Worm (Caenorhabditis elegans) whole organism, L3 larva: ENCODE data around the gene C17H12.8.

ENCODE experiments used
- ZK546.5 ChIP-seq: sonication (generic microtip); optimal IDR thresholded peaks from 2 replicates; lab custom pipeline; 2017; ENCODE audit warnings: missing biosample characterization, missing genetic modification characterization
- aly-2 ChIP-seq: fragments of 150-350 bp; optimal IDR thresholded peaks from 2 replicates; lab custom pipeline; 2014; ENCODE audit warnings: missing biosample characterization, missing genetic modification characterization
- ama-1 ChIP-seq: fragments of 150-350 bp; optimal IDR thresholded peaks from 2 replicates; lab custom pipeline; 2018
- ceh-28 ChIP-seq: fragments of 150-350 bp; optimal IDR thresholded peaks from 2 replicates; lab custom pipeline; 2014; ENCODE audit warnings: missing biosample characterization, missing genetic modification reagents, missing genetic modification characterization
- ceh-82 ChIP-seq: fragments of 150-350 bp; optimal IDR thresholded peaks from 2 replicates; lab custom pipeline; 2014; ENCODE audit warnings: missing biosample characterization, missing genetic modification characterization
- ceh-9 ChIP-seq: sonication (generic microtip); optimal IDR thresholded peaks from 2 replicates; lab custom pipeline; 2018; ENCODE audit warnings: missing biosample characterization, missing genetic modification characterization
- egl-27 ChIP-seq: sonication (generic microtip); optimal IDR thresholded peaks from 4 replicates; lab custom pipeline; 2017; ENCODE audit warnings: missing biosample characterization, missing genetic modification reagents, missing genetic modification characterization
- egl-5 ChIP-seq: fragments of 150-350 bp; optimal IDR thresholded peaks from 2 replicates; lab custom pipeline; 2017; ENCODE audit warnings: missing biosample characterization, missing genetic modification reagents, missing genetic modification characterization, inconsistent platforms
- elt-1 ChIP-seq: fragments of 150-350 bp; optimal IDR thresholded peaks from 2 replicates; lab custom pipeline; 2014; ENCODE audit warnings: missing biosample characterization, missing genetic modification characterization
- elt-2 ChIP-seq: sonication (generic microtip); optimal IDR thresholded peaks from 2 replicates; lab custom pipeline; 2016; ENCODE audit warnings: missing genetic modification reagents, mild to moderate bottlenecking, missing genetic modification characterization, missing compliant biosample characterization
- elt-3 ChIP-seq, 3 experiments: fragments of 150-350 bp in 1 of 3; sonication (generic microtip) in 2 of 3; optimal IDR thresholded peaks; 2 replicates in 2 of 3; 4 replicates in 1 of 3; lab custom pipeline; 2014 to 2017; ENCODE audit warnings: missing biosample characterization in 3 of 3, missing genetic modification characterization in 3 of 3
- eor-1 ChIP-seq, 2 experiments: fragments of 150-350 bp; optimal IDR thresholded peaks; 2 replicates each; lab custom pipeline; 2014 to 2018; ENCODE audit warnings: missing biosample characterization in 2 of 2, missing genetic modification characterization in 2 of 2
- fkh-10 ChIP-seq: sonication (generic microtip); optimal IDR thresholded peaks from 2 replicates; lab custom pipeline; 2017; ENCODE audit warnings: missing biosample characterization, missing genetic modification reagents, missing genetic modification characterization
- fkh-2 ChIP-seq: fragments of 150-350 bp; optimal IDR thresholded peaks from 2 replicates; lab custom pipeline; 2014; ENCODE audit warnings: missing biosample characterization, missing genetic modification reagents, missing genetic modification characterization
- hmg-11 ChIP-seq: sonication (generic microtip); optimal IDR thresholded peaks from 2 replicates; lab custom pipeline; 2016; ENCODE audit warnings: missing genetic modification characterization, missing compliant biosample characterization
- jun-1 ChIP-seq: fragments of 150-350 bp; optimal IDR thresholded peaks from 2 replicates; lab custom pipeline; 2014; ENCODE audit warnings: missing biosample characterization, missing genetic modification reagents, missing genetic modification characterization
- lin-15B ChIP-seq: fragments of 150-350 bp; optimal IDR thresholded peaks from 2 replicates; lab custom pipeline; 2014; ENCODE audit warnings: missing biosample characterization, missing genetic modification characterization
- lin-39 ChIP-seq: fragments of 150-350 bp; optimal IDR thresholded peaks from 2 replicates; lab custom pipeline; 2018; ENCODE audit warnings: missing biosample characterization, missing genetic modification reagents, missing genetic modification characterization
- lsy-12 ChIP-seq: sonication (generic microtip); optimal IDR thresholded peaks from 2 replicates; lab custom pipeline; 2016; ENCODE audit warnings: mild to moderate bottlenecking, missing genetic modification characterization, missing compliant biosample characterization
- mdl-1 ChIP-seq: fragments of 150-350 bp; optimal IDR thresholded peaks from 2 replicates; lab custom pipeline; 2014; ENCODE audit warnings: missing biosample characterization, missing genetic modification characterization
- nfya-1 ChIP-seq: sonication (generic microtip); optimal IDR thresholded peaks from 2 replicates; lab custom pipeline; 2017; ENCODE audit warnings: missing genetic modification characterization, mild to moderate bottlenecking, missing compliant biosample characterization, antibody characterized with exemption, moderate library complexity; ENCODE audit not compliant: insufficient read depth
- nhr-12 ChIP-seq: fragments of 150-350 bp; optimal IDR thresholded peaks from 2 replicates; lab custom pipeline; 2014; ENCODE audit warnings: missing biosample characterization, missing genetic modification characterization
- nhr-23 ChIP-seq: fragments of 150-350 bp; optimal IDR thresholded peaks from 2 replicates; lab custom pipeline; 2014; ENCODE audit warnings: missing biosample characterization, missing genetic modification reagents, missing genetic modification characterization
- nhr-237 ChIP-seq: fragments of 150-350 bp; optimal IDR thresholded peaks from 2 replicates; lab custom pipeline; 2014; ENCODE audit warnings: missing biosample characterization, missing genetic modification characterization
- nhr-25 ChIP-seq: sonication (generic microtip); optimal IDR thresholded peaks from 2 replicates; lab custom pipeline; 2017; ENCODE audit warnings: missing biosample characterization, missing genetic modification characterization
- nhr-28 ChIP-seq: fragments of 150-350 bp; optimal IDR thresholded peaks from 2 replicates; lab custom pipeline; 2014; ENCODE audit warnings: missing biosample characterization, missing genetic modification characterization
- nhr-67 ChIP-seq: fragments of 150-350 bp; optimal IDR thresholded peaks from 2 replicates; lab custom pipeline; 2014; ENCODE audit warnings: missing biosample characterization, missing genetic modification characterization
- nhr-76 ChIP-seq: fragments of 150-350 bp; sonication (generic microtip); optimal IDR thresholded peaks from 5 replicates; lab custom pipeline; 2014; ENCODE audit warnings: missing biosample characterization, missing genetic modification characterization
- nhr-77 ChIP-seq: fragments of 150-350 bp; optimal IDR thresholded peaks from 2 replicates; lab custom pipeline; 2014; ENCODE audit warnings: missing biosample characterization, missing genetic modification characterization
- pha-4 ChIP-seq: fragments of 150-350 bp; optimal IDR thresholded peaks from 2 replicates; lab custom pipeline; 2014; ENCODE audit warnings: missing biosample characterization, missing genetic modification reagents, missing genetic modification characterization
- pqm-1 ChIP-seq: fragments of 150-350 bp; optimal IDR thresholded peaks from 2 replicates; lab custom pipeline; 2017; ENCODE audit warnings: missing biosample characterization, missing genetic modification characterization, inconsistent platforms
- skn-1 ChIP-seq: fragments of 150-350 bp; optimal IDR thresholded peaks from 2 replicates; lab custom pipeline; 2014; ENCODE audit warnings: missing biosample characterization, missing genetic modification characterization
- snpc-4 ChIP-seq: fragments of 150-350 bp; optimal IDR thresholded peaks from 2 replicates; lab custom pipeline; 2014; ENCODE audit warnings: missing biosample characterization, missing genetic modification characterization
- tbx-2 ChIP-seq: sonication (generic microtip); optimal IDR thresholded peaks from 2 replicates; lab custom pipeline; 2016; ENCODE audit warnings: mild to moderate bottlenecking, missing genetic modification characterization, missing compliant biosample characterization
- unc-39 ChIP-seq: sonication (generic microtip); optimal IDR thresholded peaks from 4 replicates; lab custom pipeline; 2017; ENCODE audit warnings: missing biosample characterization, missing genetic modification characterization
- unc-62 ChIP-seq: fragments of 150-350 bp; sonication (generic microtip); optimal IDR thresholded peaks from 4 replicates; lab custom pipeline; 2014; ENCODE audit warnings: missing biosample characterization, missing genetic modification reagents, missing genetic modification characterization
- zag-1 ChIP-seq: fragments of 150-350 bp; optimal IDR thresholded peaks from 2 replicates; lab custom pipeline; 2014; ENCODE audit warnings: missing biosample characterization, missing genetic modification characterization
- ztf-11 ChIP-seq: fragments of 150-350 bp; optimal IDR thresholded peaks from 2 replicates; lab custom pipeline; 2014; ENCODE audit warnings: missing biosample characterization, missing genetic modification characterization
- ztf-4 ChIP-seq: fragments of 150-350 bp; optimal IDR thresholded peaks from 2 replicates; lab custom pipeline; 2014; ENCODE audit warnings: missing biosample characterization, missing genetic modification characterization

The C17H12.8 gene

ce11 chrIV:6818369-6818768 is at the start of gene C17H12.8:
C17H12.8 (plus strand) TSS chrIV:6818703.
- TF ChIP-seq tbx-2 (tag; lab: Kevin White, UChicago) (no peak), ztf-11 (tag; lab: Kevin White, UChicago) (no peak), ama-1 (no peak), lin-39 (tag; lab: Kevin White, UChicago) (no peak), skn-1 (tag; lab: Kevin White, UChicago) (no peak), nhr-77 (tag; lab: Kevin White, UChicago) (no peak), nhr-237 (tag; lab: Kevin White, UChicago) (no peak), lin-15B (tag; lab: Kevin White, UChicago) (no peak), egl-5 (no peak), fkh-10 (GFP tag; lab: Kevin White, UChicago) (no peak), elt-3 (tag; optimal IDR thresholded peaks at IDR 0.05; lab: Kevin White, UChicago) (no peak), zag-1 (no peak), pqm-1 (tag; lab: Kevin White, UChicago) (peak; percentile 55), elt-2 (tag; lab: Kevin White, UChicago) (peak; percentile 86), eor-1 (tag; optimal IDR thresholded peaks at IDR 0.05; lab: Kevin White, UChicago) (no peak), aly-2 (no peak)

DNA sequence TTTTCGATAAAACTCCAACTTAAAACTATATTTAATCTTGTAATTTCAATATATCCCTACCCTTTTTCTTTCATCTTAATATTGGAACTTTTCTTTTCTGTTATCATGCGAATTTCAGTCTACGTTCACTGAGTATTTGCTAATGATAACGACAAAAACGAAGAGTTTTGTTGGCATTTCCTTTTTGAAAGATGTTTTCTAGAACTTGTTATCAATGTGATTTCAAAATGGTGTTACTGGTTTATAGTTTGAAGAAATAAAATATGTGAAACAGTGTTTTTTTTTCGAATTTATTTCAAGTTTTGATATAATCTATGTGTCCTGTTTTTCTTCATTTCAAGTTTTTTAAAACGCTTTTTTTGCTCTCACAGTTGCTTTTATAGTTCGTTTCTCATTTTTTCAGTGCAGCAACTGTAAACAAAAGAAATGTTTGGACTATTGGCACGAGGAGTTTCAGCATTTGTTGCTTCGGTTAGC is 48.1 kb upstream of the C17H12.8 start, which contains the start of gene anat-1:
Gene anat-1, plus strand, starts transcription at position 427 of the 477 bp plus-strand sequence.
- TF ChIP-seq hmg-11 (tag; lab: Kevin White, UChicago) (no peak), elt-2 (tag; lab: Kevin White, UChicago) (peak; percentile 51)

DNA sequence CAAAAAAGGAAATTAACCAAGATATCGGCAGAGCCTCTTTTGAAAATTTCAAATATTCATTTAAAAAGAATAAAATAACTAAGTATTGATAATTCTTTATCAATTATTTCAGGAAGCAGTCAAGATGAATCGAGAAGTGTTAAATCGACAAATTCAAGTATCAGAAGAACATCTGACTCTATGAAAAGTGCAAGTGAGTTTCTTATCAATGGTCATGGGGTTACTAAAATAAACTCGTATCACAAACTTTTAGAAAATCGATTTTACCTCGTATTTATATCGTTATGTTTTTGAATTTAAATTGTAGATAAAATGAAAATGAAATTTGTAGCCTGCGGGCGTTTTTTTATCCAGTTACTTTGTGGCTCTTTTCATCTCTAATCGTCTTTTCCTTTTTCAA is 46.9 kb upstream of the C17H12.8 start:
- no peak for TF ChIP-seq hmg-11 (tag; lab: Kevin White, UChicago)
- TF ChIP-seq fkh-2 (tag; lab: Kevin White, UChicago), result no peak
- no peak for TF ChIP-seq nhr-77 (tag; lab: Kevin White, UChicago)
- no peak for TF ChIP-seq jun-1 (tag; lab: Kevin White, UChicago)
- peak; percentile 67 for TF ChIP-seq elt-2 (tag; lab: Kevin White, UChicago)
- TF ChIP-seq pqm-1 (tag; lab: Kevin White, UChicago), result peak; percentile 77
- peak; percentile 45 for TF ChIP-seq pha-4 (tag; lab: Kevin White, UChicago)
- no peak for TF ChIP-seq nhr-67 (tag; lab: Kevin White, UChicago)
- no peak for TF ChIP-seq snpc-4
- no peak for TF ChIP-seq elt-1 (tag; lab: Kevin White, UChicago)
- no peak for TF ChIP-seq lsy-12 (tag; lab: Kevin White, UChicago)
- no peak for TF ChIP-seq eor-1 (tag; optimal IDR thresholded peaks at IDR 0.05; lab: Kevin White, UChicago)
- no peak for TF ChIP-seq ama-1
- no peak for TF ChIP-seq lin-39 (tag; lab: Kevin White, UChicago)
- TF ChIP-seq unc-39 (tag; lab: Kevin White, UChicago), result no peak
- TF ChIP-seq ceh-9, result no peak
- no peak for TF ChIP-seq egl-5
- TF ChIP-seq nhr-23, result no peak
- TF ChIP-seq nhr-28 (tag; lab: Kevin White, UChicago), result no peak
- TF ChIP-seq mdl-1 (tag; lab: Kevin White, UChicago), result no peak
- peak; percentile 12 for TF ChIP-seq ceh-28
- TF ChIP-seq ceh-82, result no peak

ce11 chrIV:6777156-6777555 is 41.3 kb upstream of the C17H12.8 start:
- no peak for TF ChIP-seq jun-1 (tag; lab: Kevin White, UChicago)
- TF ChIP-seq pha-4 (tag; lab: Kevin White, UChicago), result peak; percentile 57
- TF ChIP-seq elt-1 (tag; lab: Kevin White, UChicago), result no peak

ce11 chrIV:6785151-6785550 is 33.4 kb upstream of the C17H12.8 start, which contains the start of gene dyci-1:
dyci-1 (minus strand) TSS chrIV:6785272.
- TF ChIP-seq nhr-76, result no peak
- TF ChIP-seq jun-1 (tag; lab: Kevin White, UChicago), result no peak
- no peak for TF ChIP-seq nhr-28 (tag; lab: Kevin White, UChicago)
- no peak for TF ChIP-seq pqm-1 (tag; lab: Kevin White, UChicago)
- no peak for TF ChIP-seq unc-62
- no peak for TF ChIP-seq unc-39 (tag; lab: Kevin White, UChicago)
- peak; percentile 22 for TF ChIP-seq elt-2 (tag; lab: Kevin White, UChicago)
- peak; percentile 30 for TF ChIP-seq nhr-25 (tag; lab: Kevin White, UChicago)
- no peak for TF ChIP-seq hmg-11 (tag; lab: Kevin White, UChicago)
- no peak for TF ChIP-seq fkh-10 (GFP tag; lab: Kevin White, UChicago)
- TF ChIP-seq snpc-4, result peak; percentile 13
- TF ChIP-seq nfya-1 (tag; lab: Kevin White, UChicago), result peak; percentile 32
- no peak for TF ChIP-seq egl-27 (tag; lab: Kevin White, UChicago)
- no peak for TF ChIP-seq tbx-2 (tag; lab: Kevin White, UChicago)
- TF ChIP-seq ceh-28, result peak; percentile 17
- TF ChIP-seq nhr-237 (tag; lab: Kevin White, UChicago), result no peak
- no peak for TF ChIP-seq nhr-23
- TF ChIP-seq nhr-67 (tag; lab: Kevin White, UChicago), result no peak
- peak; percentile 30 for TF ChIP-seq lin-15B (tag; lab: Kevin White, UChicago)
- TF ChIP-seq ZK546.5 (tag; lab: Kevin White, UChicago), result no peak
- TF ChIP-seq pha-4 (tag; lab: Kevin White, UChicago), result peak; percentile 87
- no peak for TF ChIP-seq nhr-12 (tag; lab: Kevin White, UChicago)
- TF ChIP-seq ztf-4 (tag; lab: Kevin White, UChicago), result no peak
